Fruit fly (Drosophila melanogaster) whole organism, embryonic: Measurements from ENCODE around the gene CG45487.

ENCODE experiments used
- Aef1 ChIP-seq: fragments of 200-800 bp; sonication (Bioruptor generic); IDR thresholded peaks from 3 replicates; pipeline ENCODE4 v1.3.6; 2022; ENCODE audit warnings: missing biosample characterization, missing genetic modification characterization
- Asciz ChIP-seq: fragments of 200-800 bp; sonication (Bioruptor generic); optimal IDR thresholded peaks from 2 replicates; lab custom pipeline; 2017; ENCODE audit warnings: missing biosample characterization, mild to moderate bottlenecking, missing genetic modification characterization, missing genetic modification reagents
- CG10147 ChIP-seq: fragments of 200-800 bp; sonication (Bioruptor generic); optimal IDR thresholded peaks from 2 replicates; lab custom pipeline; 2019; ENCODE audit warnings: missing biosample characterization, mild to moderate bottlenecking, missing genetic modification characterization, moderate library complexity
- CG10267 ChIP-seq: fragments of 200-800 bp; sonication (Bioruptor generic); optimal IDR thresholded peaks from 2 replicates; lab custom pipeline; 2018; ENCODE audit warnings: missing biosample characterization, mild to moderate bottlenecking, missing genetic modification characterization, moderate library complexity
- CG11723 ChIP-seq: fragments of 200-800 bp; sonication (Bioruptor generic); optimal IDR thresholded peaks from 2 replicates; lab custom pipeline; 2017; ENCODE audit warnings: missing biosample characterization, mild to moderate bottlenecking, missing genetic modification characterization
- CG1233 ChIP-seq: fragments of 200-800 bp; sonication (Bioruptor generic); optimal IDR thresholded peaks from 4 replicates; lab custom pipeline; 2018; ENCODE audit warnings: missing biosample characterization, mild to moderate bottlenecking, missing genetic modification characterization
- CG12659 ChIP-seq: fragments of 200-800 bp; sonication (Bioruptor generic); optimal IDR thresholded peaks from 3 replicates; lab custom pipeline; 2017; ENCODE audit warnings: mild to moderate bottlenecking, missing biosample characterization, missing genetic modification reagents, missing genetic modification characterization
- CG13624 ChIP-seq: fragments of 200-800 bp; sonication (Bioruptor generic); optimal IDR thresholded peaks from 2 replicates; lab custom pipeline; 2016; ENCODE audit warnings: missing biosample characterization, missing genetic modification characterization
- CG15073 ChIP-seq: fragments of 200-800 bp; sonication (Bioruptor generic); optimal IDR thresholded peaks from 2 replicates; lab custom pipeline; 2016; ENCODE audit warnings: missing biosample characterization, missing genetic modification characterization
- CG16815 ChIP-seq: fragments of 200-800 bp; sonication (Bioruptor generic); optimal IDR thresholded peaks from 3 replicates; lab custom pipeline; 2017; ENCODE audit warnings: missing biosample characterization, mild to moderate bottlenecking, missing genetic modification characterization
- CG17186 ChIP-seq: fragments of 200-800 bp; sonication (Bioruptor generic); optimal IDR thresholded peaks from 3 replicates; lab custom pipeline; 2017; ENCODE audit warnings: missing biosample characterization, missing genetic modification reagents, missing genetic modification characterization
- CG17612 ChIP-seq: fragments of 200-800 bp; sonication (Bioruptor generic); IDR thresholded peaks from 2 replicates; pipeline ENCODE4 v1.3.6; 2022; ENCODE audit warnings: missing biosample characterization, missing genetic modification characterization
- CG17802 ChIP-seq: fragments of 200-800 bp; sonication (Bioruptor generic); optimal IDR thresholded peaks from 2 replicates; lab custom pipeline; 2018; ENCODE audit warnings: missing biosample characterization, mild to moderate bottlenecking, missing genetic modification characterization, moderate library complexity
- CG18262 ChIP-seq: fragments of 200-800 bp; optimal IDR thresholded peaks from 3 replicates; lab custom pipeline; 2019; ENCODE audit warnings: missing biosample characterization, mild to moderate bottlenecking, missing genetic modification characterization, moderate library complexity
- CG18476 ChIP-seq: fragments of 200-800 bp; sonication (Bioruptor generic); optimal IDR thresholded peaks from 2 replicates; lab custom pipeline; 2016; ENCODE audit warnings: missing biosample characterization, mild to moderate bottlenecking, missing genetic modification characterization
- CG18599 ChIP-seq: fragments of 200-800 bp; sonication (Bioruptor generic); optimal IDR thresholded peaks from 3 replicates; lab custom pipeline; 2017; ENCODE audit warnings: missing biosample characterization, missing genetic modification characterization, mild to moderate bottlenecking, moderate library complexity, missing genetic modification reagents
- CG2889 ChIP-seq: fragments of 200-800 bp; sonication (Bioruptor generic); IDR thresholded peaks from 3 replicates; pipeline ENCODE4 v1.3.6; 2022; ENCODE audit warnings: missing biosample characterization, missing genetic modification characterization
- CG3163 ChIP-seq: fragments of 200-800 bp; sonication (Bioruptor generic); optimal IDR thresholded peaks from 3 replicates; lab custom pipeline; 2016; ENCODE audit warnings: missing biosample characterization, missing genetic modification characterization
- CG3281 ChIP-seq: fragments of 200-800 bp; sonication (Bioruptor generic); optimal IDR thresholded peaks from 3 replicates; lab custom pipeline; 2017; ENCODE audit warnings: missing biosample characterization, mild to moderate bottlenecking, missing genetic modification characterization
- CG3838 ChIP-seq: fragments of 200-800 bp; sonication (Bioruptor generic); optimal IDR thresholded peaks from 3 replicates; lab custom pipeline; 2016; ENCODE audit warnings: missing biosample characterization, missing genetic modification characterization
- CG3847 ChIP-seq: fragments of 200-800 bp; sonication (Bioruptor generic); IDR thresholded peaks from 2 replicates; pipeline ENCODE4 v1.3.6; 2022; ENCODE audit warnings: missing biosample characterization, missing genetic modification characterization
- CG5953 ChIP-seq: fragments of 200-800 bp; sonication (Bioruptor generic); IDR thresholded peaks from 2 replicates; pipeline ENCODE4 v1.3.6; 2022; ENCODE audit warnings: missing biosample characterization, missing genetic modification characterization
- CG6854 ChIP-seq: fragments of 200-800 bp; sonication (Bioruptor generic); optimal IDR thresholded peaks from 3 replicates; lab custom pipeline; 2017; ENCODE audit warnings: missing biosample characterization, mild to moderate bottlenecking, missing genetic modification characterization
- CG7987 ChIP-seq: fragments of 200-800 bp; sonication (Bioruptor generic); optimal IDR thresholded peaks from 2 replicates; lab custom pipeline; 2018; ENCODE audit warnings: missing biosample characterization, mild to moderate bottlenecking, missing genetic modification characterization, moderate library complexity
- CG9437 ChIP-seq: fragments of 200-800 bp; sonication (Bioruptor generic); optimal IDR thresholded peaks from 2 replicates; lab custom pipeline; 2018; ENCODE audit warnings: missing biosample characterization, mild to moderate bottlenecking, missing genetic modification characterization
- CoRest ChIP-seq: fragments of 200-800 bp; sonication (Bioruptor generic); optimal IDR thresholded peaks from 3 replicates; lab custom pipeline; 2018; ENCODE audit warnings: missing biosample characterization, mild to moderate bottlenecking, missing genetic modification characterization, moderate library complexity
- Gsc ChIP-seq: fragments of 200-800 bp; sonication (Bioruptor generic); IDR thresholded peaks from 2 replicates; pipeline ENCODE4 v1.3.6; 2022; ENCODE audit warnings: missing biosample characterization, missing genetic modification characterization
- H2.0 ChIP-seq: fragments of 200-800 bp; sonication (Bioruptor generic); IDR thresholded peaks from 2 replicates; pipeline ENCODE4 v1.3.6; 2022; ENCODE audit warnings: missing biosample characterization, missing genetic modification characterization
- HmgD ChIP-seq: fragments of 200-800 bp; sonication (Bioruptor generic); optimal IDR thresholded peaks from 3 replicates; lab custom pipeline; 2016; ENCODE audit warnings: missing biosample characterization, missing genetic modification characterization
- Jarid2 ChIP-seq: fragments of 200-800 bp; sonication (Bioruptor generic); optimal IDR thresholded peaks from 3 replicates; lab custom pipeline; 2017; ENCODE audit warnings: mild to moderate bottlenecking, missing biosample characterization, missing genetic modification reagents, missing genetic modification characterization
- Kr ChIP-seq: fragments of 200-800 bp; sonication (Bioruptor generic); optimal IDR thresholded peaks from 2 replicates; lab custom pipeline; 2017; ENCODE audit warnings: missing biosample characterization, mild to moderate bottlenecking, missing genetic modification characterization
- Mrtf ChIP-seq: fragments of 200-800 bp; sonication (Bioruptor generic); IDR thresholded peaks from 3 replicates; pipeline ENCODE4 v1.3.6; 2022; ENCODE audit warnings: missing biosample characterization, missing genetic modification characterization
- Poxn ChIP-seq: fragments of 200-800 bp; sonication (Bioruptor generic); IDR thresholded peaks from 2 replicates; pipeline ENCODE4 v1.3.6; 2022; ENCODE audit warnings: missing biosample characterization, missing genetic modification characterization
- Sox102F ChIP-seq: fragments of 200-800 bp; sonication (Bioruptor generic); optimal IDR thresholded peaks from 2 replicates; lab custom pipeline; 2018; ENCODE audit warnings: missing biosample characterization, mild to moderate bottlenecking, missing genetic modification characterization, moderate library complexity
- Ssrp ChIP-seq: fragments of 200-800 bp; sonication (Bioruptor generic); optimal IDR thresholded peaks from 2 replicates; lab custom pipeline; 2018; ENCODE audit warnings: missing biosample characterization, mild to moderate bottlenecking, missing genetic modification characterization, moderate library complexity
- Tbp ChIP-seq: fragments of >200 bp; optimal IDR thresholded peaks from 2 replicates; lab custom pipeline; 2018; ENCODE audit warnings: missing biosample characterization, missing genetic modification characterization
- YL-1 ChIP-seq: fragments of 200-800 bp; sonication (Bioruptor generic); optimal IDR thresholded peaks from 3 replicates; lab custom pipeline; 2017; ENCODE audit warnings: missing biosample characterization, mild to moderate bottlenecking, missing genetic modification characterization
- ac ChIP-seq: fragments of 200-800 bp; sonication (Bioruptor generic); optimal IDR thresholded peaks from 3 replicates; lab custom pipeline; 2017; ENCODE audit warnings: missing biosample characterization, mild to moderate bottlenecking, missing genetic modification characterization
- bab2 ChIP-seq: fragments of 200-800 bp; sonication (Bioruptor generic); optimal IDR thresholded peaks from 2 replicates; lab custom pipeline; 2016; ENCODE audit warnings: missing biosample characterization, missing genetic modification characterization
- cato ChIP-seq: fragments of 200-800 bp; sonication (Bioruptor generic); optimal IDR thresholded peaks from 2 replicates; lab custom pipeline; 2016; ENCODE audit warnings: missing biosample characterization, missing genetic modification characterization, borderline replicate concordance
- ci ChIP-seq: fragments of 200-800 bp; sonication (Bioruptor generic); IDR thresholded peaks from 3 replicates; pipeline ENCODE4 v1.3.6; 2022; ENCODE audit warnings: missing biosample characterization, missing genetic modification characterization
- jumu ChIP-seq: fragments of 200-800 bp; sonication (Bioruptor generic); optimal IDR thresholded peaks from 3 replicates; lab custom pipeline; 2016; ENCODE audit warnings: missing biosample characterization, missing genetic modification characterization
- kay ChIP-seq: fragments of 200-800 bp; sonication (Bioruptor generic); optimal IDR thresholded peaks from 2 replicates; lab custom pipeline; 2016; ENCODE audit warnings: missing biosample characterization, missing genetic modification characterization
- kni ChIP-seq: fragments of 200-800 bp; sonication (Bioruptor generic); optimal IDR thresholded peaks from 3 replicates; lab custom pipeline; 2017; ENCODE audit warnings: mild to moderate bottlenecking, missing biosample characterization, missing genetic modification reagents, missing genetic modification characterization
- lab ChIP-seq: fragments of 200-800 bp; sonication (Bioruptor generic); optimal IDR thresholded peaks from 3 replicates; lab custom pipeline; 2017; ENCODE audit warnings: missing biosample characterization, missing genetic modification characterization, mild to moderate bottlenecking, moderate library complexity, missing genetic modification reagents
- nerfin-2 ChIP-seq: fragments of 200-800 bp; sonication (Bioruptor generic); IDR thresholded peaks from 2 replicates; pipeline ENCODE4 v1.3.6; 2022; ENCODE audit warnings: missing biosample characterization, missing genetic modification characterization; ENCODE audit not compliant: partially characterized antibody
- pfk ChIP-seq: fragments of 200-800 bp; sonication (Bioruptor generic); optimal IDR thresholded peaks from 2 replicates; lab custom pipeline; 2018; ENCODE audit warnings: missing biosample characterization, mild to moderate bottlenecking, missing genetic modification characterization, moderate library complexity
- psq ChIP-seq: fragments of 200-800 bp; sonication (Bioruptor generic); optimal IDR thresholded peaks from 2 replicates; lab custom pipeline; 2017; ENCODE audit warnings: missing biosample characterization, missing genetic modification characterization
- sc ChIP-seq, 3 experiments: fragments of >200 bp in 2 of 3; fragments of 200-800 bp in 1 of 3; sonication (Bioruptor generic) in 1 of 3; optimal IDR thresholded peaks; 2 replicates in 2 of 3; 3 replicates in 1 of 3; lab custom pipeline; 2017; ENCODE audit warnings: mild to moderate bottlenecking in 1 of 3, missing biosample characterization in 1 of 3, missing genetic modification characterization in 1 of 3, missing genetic modification reagents in 1 of 3
- sens-2 ChIP-seq: fragments of 200-800 bp; sonication (Bioruptor generic); IDR thresholded peaks from 2 replicates; pipeline ENCODE4 v1.3.6; 2022; ENCODE audit warnings: missing biosample characterization, missing genetic modification characterization
- zfh2 ChIP-seq: fragments of 200-800 bp; sonication (Bioruptor generic); optimal IDR thresholded peaks from 2 replicates; lab custom pipeline; 2016; ENCODE audit warnings: missing biosample characterization, missing genetic modification characterization

Gene CG45487

DNA sequence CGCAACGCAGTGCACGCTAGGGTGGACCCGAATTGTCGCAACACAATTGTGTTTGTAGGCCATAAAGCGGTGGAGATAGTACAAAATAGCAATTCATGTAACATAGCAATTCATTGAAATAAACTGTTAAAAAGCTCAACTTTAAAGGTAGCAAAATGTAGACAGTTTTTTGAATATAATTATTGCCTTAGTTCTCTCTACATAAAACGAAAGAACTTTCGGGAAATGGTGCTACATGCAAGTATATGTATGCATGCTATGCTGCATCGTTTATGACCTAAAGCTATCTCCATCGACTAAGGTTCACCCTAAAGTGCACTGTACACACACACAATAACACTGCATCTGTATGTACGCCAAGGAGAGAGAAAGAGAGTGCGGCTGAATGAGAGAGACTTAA lies 40.0 kb downstream of the CG45487 start (continued):
- TF ChIP-seq CG18599 (GFP tag; lab: Kevin White, UChicago) (peak; percentile 52), bab2 (no peak), Sox102F (peak; percentile 61), sc (optimal IDR thresholded peaks at IDR 0.05; lab: Kevin White, UChicago) (no peak), sc (GFP tag; optimal IDR thresholded peaks at IDR 0.05; lab: Kevin White, UChicago) (no peak), Gsc (GFP tag; lab: Robert Waterston, UW) (no peak), CG17612 (GFP tag; lab: Robert Waterston, UW) (no peak), CG16815 (no peak), CG10267 (tag; lab: Kevin White, UChicago) (peak; percentile 26), CG9437 (GFP tag; lab: Kevin White, UChicago) (peak; percentile 27), Asciz (peak; percentile 9), Jarid2 (no peak), CG17186 (GFP tag; lab: Kevin White, UChicago) (no peak), CG6854 (GFP tag; lab: Kevin White, UChicago) (no peak), CG11723 (GFP tag; lab: Kevin White, UChicago) (no peak), pfk (GFP tag; lab: Kevin White, UChicago) (no peak), ci (GFP tag; lab: Robert Waterston, UW) (no peak), CG2889 (no peak), sens-2 (GFP tag; lab: Robert Waterston, UW) (no peak), CoRest (tag; lab: Kevin White, UChicago) (peak; percentile 17), Ssrp (peak; percentile 39), CG18262 (peak; percentile 56), CG7987 (GFP tag; lab: Kevin White, UChicago) (no peak), CG3847 (GFP tag; lab: Robert Waterston, UW) (no peak), CG3281 (GFP tag; lab: Kevin White, UChicago) (peak; percentile 12), CG18476 (no peak), YL-1 (GFP tag; lab: Kevin White, UChicago) (no peak), cato (GFP tag; lab: Kevin White, UChicago) (no peak), nerfin-2 (no peak), lab (GFP tag; lab: Kevin White, UChicago) (peak; percentile 36), jumu (GFP tag; lab: Kevin White, UChicago) (no peak), CG12659 (GFP tag; lab: Kevin White, UChicago) (peak; percentile 30), CG5953 (GFP tag; lab: Robert Waterston, UW) (no peak), CG17802 (tag; lab: Kevin White, UChicago) (no peak), Kr (GFP tag; lab: Kevin White, UChicago) (no peak), CG15073 (GFP tag; lab: Kevin White, UChicago) (no peak), Tbp (GFP tag; lab: Kevin White, UChicago) (no peak), HmgD (GFP tag; lab: Kevin White, UChicago) (no peak), zfh2 (GFP tag; lab: Kevin White, UChicago) (no peak), ac (no peak), kay (no peak), CG3163 (GFP tag; lab: Kevin White, UChicago) (no peak), Aef1 (GFP tag; lab: Robert Waterston, UW) (no peak), Mrtf (GFP tag; lab: Robert Waterston, UW) (no peak), H2.0 (GFP tag; lab: Robert Waterston, UW) (no peak), CG3838 (GFP tag; lab: Kevin White, UChicago) (no peak), CG13624 (GFP tag; lab: Kevin White, UChicago) (no peak), CG10147 (peak; percentile 1), kni (GFP tag; lab: Kevin White, UChicago) (no peak), CG1233 (no peak), Poxn (GFP tag; lab: Robert Waterston, UW) (no peak), psq (GFP tag; lab: Kevin White, UChicago) (no peak)
